Worm (Caenorhabditis elegans) whole organism, L3 larva: ENCODE data around the gene C15F1.2.

Experiments used
- nhr-77 ChIP-seq: fragments of 150-350 bp; optimal IDR thresholded peaks from 2 replicates; lab custom pipeline; 2014; ENCODE audit warnings: missing biosample characterization, missing genetic modification characterization
- tbx-2 ChIP-seq: sonication (generic microtip); optimal IDR thresholded peaks from 2 replicates; lab custom pipeline; 2016; ENCODE audit warnings: mild to moderate bottlenecking, missing genetic modification characterization, missing compliant biosample characterization

- TF ChIP-seq tbx-2 (no peak), nhr-77 (tag; lab: Kevin White, UChicago) (no peak)
Observed at ce11 chrII:6937057-6937456, 42.7 kb upstream of the C15F1.2 start.
